Fruit fly (Drosophila melanogaster) S2 (cell line): ENCODE data around the gene sbr.

Experiments
- CG8478 ChIP-seq: fragments of >200 bp; optimal IDR thresholded peaks from 2 replicates; lab custom pipeline; 2018
- CTCF ChIP-seq, 2 experiments: fragments of >200 bp; optimal IDR thresholded peaks; 2 replicates each; lab custom pipeline; 2018

Gene sbr

DNA sequence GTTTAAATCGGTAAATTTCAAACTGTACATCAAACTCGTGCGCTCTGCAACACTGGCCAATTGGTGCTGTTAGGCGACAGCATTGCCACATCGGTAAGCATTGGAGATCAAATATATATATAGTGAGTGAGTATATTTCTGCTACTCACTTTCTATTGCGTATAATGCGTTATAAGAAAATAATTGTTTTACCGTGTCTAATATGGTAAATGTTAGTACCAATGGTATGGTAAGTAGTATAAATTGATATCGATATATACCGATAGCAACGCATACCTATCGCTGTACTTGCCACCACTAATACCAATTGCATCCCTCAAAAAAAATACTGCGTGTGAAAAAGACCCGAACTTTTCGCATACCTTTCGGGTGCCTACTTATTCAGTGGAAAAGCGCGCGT lies 10.5 kb upstream of the sbr start, which contains the start of the genes sofe and CG2186:
sofe (minus strand) TSS at position 38 of the 400 bp plus-strand sequence.
CG2186 (plus strand) TSS at position 280 of the 400 bp plus-strand sequence.
- TF ChIP-seq CTCF (optimal IDR thresholded peaks at IDR 0.05; lab: Kevin White, UChicago) (peak in 1 of 2 experiments; percentile 23), CG8478 (lab: Kevin White, UChicago) (no peak)

DNA sequence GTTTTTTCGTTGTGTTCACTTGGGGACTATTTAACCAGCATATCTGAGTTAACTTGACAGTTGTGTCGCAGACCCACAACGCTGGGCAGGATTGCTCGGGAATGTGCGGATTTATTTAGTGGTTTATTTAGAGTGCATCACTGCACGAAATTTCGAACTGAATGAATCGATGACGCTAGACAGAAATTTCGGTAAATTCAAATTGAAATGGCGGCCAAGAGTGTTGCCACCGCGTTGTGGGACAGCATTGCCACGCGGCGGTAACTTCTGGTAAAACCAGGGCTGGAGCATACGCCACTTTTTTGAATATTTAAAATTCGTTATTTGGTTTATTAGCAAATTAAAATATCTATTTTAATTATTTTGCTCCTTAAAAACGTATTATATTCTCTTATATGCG lies 7.8 kb upstream of the sbr start, which contains the start of gene feo:
feo (minus strand) TSS at position 184 of the 400 bp plus-strand sequence.
- TF ChIP-seq CG8478 (lab: Kevin White, UChicago): no peak
- peak in 1 of 2 experiments; percentile 25 for TF ChIP-seq CTCF (optimal IDR thresholded peaks at IDR 0.05; lab: Kevin White, UChicago)

DNA sequence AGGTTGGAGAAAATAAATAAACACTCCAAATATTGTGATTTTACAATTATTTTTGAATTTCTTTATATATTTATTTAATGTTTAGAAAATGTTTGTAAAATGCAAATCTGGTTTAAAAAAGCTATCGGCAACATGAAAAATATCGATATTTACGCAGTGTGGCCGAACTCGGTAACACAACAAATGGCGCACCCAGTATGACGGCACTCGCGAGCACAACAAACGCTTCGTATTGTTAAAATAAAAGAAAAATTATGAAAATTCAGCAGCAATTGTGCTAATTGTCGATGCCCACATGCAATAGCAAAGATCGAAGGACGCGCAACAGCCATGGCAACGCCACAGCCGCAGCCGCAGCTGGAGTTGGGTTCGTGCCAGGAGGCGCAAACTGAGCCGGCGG lies 1.7 kb upstream of the sbr start, which contains the start of gene CG2202:
CG2202 (plus strand) TSS at position 193 of the 400 bp plus-strand sequence.
- TF ChIP-seq CG8478 (lab: Kevin White, UChicago) (no peak), CTCF (optimal IDR thresholded peaks at IDR 0.05; lab: Kevin White, UChicago) (no peak)

DNA sequence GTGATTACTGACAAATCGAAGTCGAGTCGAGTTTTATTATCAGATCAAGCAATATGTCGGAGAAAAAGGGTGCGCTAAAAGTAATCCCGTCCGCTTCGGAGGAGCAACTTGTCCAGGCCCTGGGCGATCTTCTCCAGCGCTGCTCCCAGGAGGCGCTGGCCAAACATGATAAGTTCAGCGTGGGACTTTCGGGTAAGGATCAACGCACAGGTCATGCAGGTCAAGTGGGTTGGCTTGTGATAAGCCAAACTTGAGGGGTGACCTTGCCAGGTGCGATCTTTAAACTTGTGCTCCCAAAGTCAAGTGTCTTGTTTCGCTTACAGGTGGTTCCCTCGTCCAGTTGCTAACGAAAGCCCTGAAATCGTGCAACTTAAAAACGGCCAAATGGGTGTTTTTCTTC lies 555 bp upstream of the sbr start:
- TF ChIP-seq CG8478 (lab: Kevin White, UChicago) (no peak), CTCF (optimal IDR thresholded peaks at IDR 0.05; lab: Kevin White, UChicago) (no peak)

DNA sequence GAGAGGGAATG lies 349 bp upstream of the sbr start, which contains the start of gene Pgls:
Pgls (plus strand) TSS at position 3 of the 11 bp plus-strand sequence.
- TF ChIP-seq CTCF (optimal IDR thresholded peaks at IDR 0.05; lab: Kevin White, UChicago) (no peak), CG8478 (lab: Kevin White, UChicago) (no peak)

DNA sequence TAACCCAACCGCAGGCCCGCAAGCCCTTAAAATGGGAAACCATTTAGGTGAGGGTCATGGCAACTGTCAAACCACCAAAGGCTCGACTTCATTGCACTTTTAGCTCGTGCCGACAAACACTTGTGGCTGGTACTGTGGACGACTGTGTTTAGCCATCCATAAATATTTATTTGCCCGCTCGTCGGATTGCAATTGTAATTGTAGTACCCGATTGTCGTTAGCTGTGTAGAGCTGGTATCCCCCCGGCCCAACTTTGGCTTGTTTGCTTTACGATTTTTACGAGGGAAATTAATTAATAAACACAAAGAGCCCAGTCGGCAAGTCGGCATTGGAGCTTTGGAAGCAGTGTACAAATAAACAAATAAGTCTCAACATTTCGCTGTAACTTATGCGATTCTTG lies 1.6 kb downstream of the sbr start:
- no peak for TF ChIP-seq CG8478 (lab: Kevin White, UChicago)
- TF ChIP-seq CTCF (optimal IDR thresholded peaks at IDR 0.05; lab: Kevin White, UChicago): no peak

DNA sequence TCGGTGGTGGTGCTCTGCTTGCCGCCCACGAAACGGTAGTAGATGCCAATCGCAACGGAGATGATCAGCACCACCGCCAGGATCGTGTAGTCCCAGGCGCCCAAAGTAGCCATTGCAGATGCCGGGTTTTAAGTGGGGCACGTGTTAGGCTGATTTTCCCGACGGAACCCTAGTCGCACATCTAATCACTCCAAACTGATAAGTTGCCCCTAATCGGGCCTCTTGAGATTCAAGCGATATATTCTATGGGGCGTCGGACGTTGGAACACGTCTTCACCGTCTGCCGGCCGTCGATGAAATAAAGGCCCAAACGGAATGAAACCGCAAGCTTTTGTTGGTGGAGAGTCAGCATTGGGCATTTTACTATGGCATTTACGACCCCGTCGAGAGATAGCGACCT lies 2.1 kb downstream of the sbr start, which contains the start of gene CG32669:
CG32669 (minus strand) TSS at position 275 of the 400 bp plus-strand sequence.
- TF ChIP-seq CTCF (optimal IDR thresholded peaks at IDR 0.05; lab: Kevin White, UChicago) (no peak), CG8478 (lab: Kevin White, UChicago) (no peak)

DNA sequence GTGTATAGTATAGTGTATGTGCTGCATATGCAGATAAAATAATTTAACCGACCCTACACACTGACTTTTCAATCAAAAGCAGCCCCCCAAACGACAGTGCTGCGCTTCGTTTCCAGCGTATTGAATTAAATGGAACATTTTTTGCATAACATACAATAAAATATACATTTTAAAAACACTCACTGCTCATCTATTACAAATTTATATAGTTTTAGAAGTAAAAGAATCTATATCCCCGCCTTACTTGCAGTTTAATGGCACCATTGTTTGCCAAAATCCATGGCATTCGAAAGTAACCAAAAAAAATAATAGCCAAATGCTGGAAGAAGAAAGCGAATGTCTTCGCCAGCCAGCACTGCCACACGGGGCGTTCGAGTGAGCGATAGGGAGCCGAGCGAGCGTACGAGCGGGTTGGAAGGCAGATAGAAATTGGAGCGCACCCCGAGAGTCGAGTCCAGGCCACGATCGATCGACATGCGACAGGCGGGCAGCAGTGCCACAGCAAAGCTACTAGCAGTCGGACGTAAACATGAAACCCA lies 5.1 kb downstream of the sbr start, which contains the start of gene CG15209:
CG15209 (plus strand) TSS at position 489 of the 539 bp plus-strand sequence.
- TF ChIP-seq CTCF (optimal IDR thresholded peaks at IDR 0.05; lab: Kevin White, UChicago): no peak
- TF ChIP-seq CG8478 (lab: Kevin White, UChicago): no peak

DNA sequence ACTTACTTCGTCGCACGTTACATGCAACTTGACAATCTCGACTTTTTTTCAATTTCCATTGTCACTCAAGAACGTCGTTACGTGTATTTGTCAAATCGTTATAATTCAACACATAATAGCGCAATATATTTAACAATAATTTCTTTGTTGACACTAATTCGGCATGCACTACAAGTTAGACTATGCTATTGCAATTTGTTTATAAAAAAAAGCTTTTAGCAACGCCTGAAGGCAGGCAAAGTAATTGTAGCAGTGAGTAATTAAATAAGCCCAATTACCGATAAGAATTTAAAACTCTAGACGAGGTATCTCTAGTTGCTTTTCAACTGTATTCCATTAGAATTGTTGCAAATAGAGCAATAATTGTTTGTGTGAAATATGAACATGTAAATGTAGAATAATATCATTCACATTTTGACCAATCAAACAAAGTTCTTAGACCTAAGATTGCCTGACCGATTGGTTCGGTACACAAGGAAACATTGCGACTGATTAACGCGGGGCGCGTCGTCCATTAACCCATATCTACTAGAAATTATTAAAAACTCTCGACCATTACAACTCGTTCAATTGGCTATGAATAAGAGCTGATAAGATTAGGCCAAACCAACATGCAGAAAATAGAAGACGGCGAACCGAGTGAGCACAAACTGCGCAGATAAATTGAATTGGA lies 5.9 kb downstream of the sbr start:
- no peak for TF ChIP-seq CTCF (optimal IDR thresholded peaks at IDR 0.05; lab: Kevin White, UChicago)
- no peak for TF ChIP-seq CG8478 (lab: Kevin White, UChicago)

DNA sequence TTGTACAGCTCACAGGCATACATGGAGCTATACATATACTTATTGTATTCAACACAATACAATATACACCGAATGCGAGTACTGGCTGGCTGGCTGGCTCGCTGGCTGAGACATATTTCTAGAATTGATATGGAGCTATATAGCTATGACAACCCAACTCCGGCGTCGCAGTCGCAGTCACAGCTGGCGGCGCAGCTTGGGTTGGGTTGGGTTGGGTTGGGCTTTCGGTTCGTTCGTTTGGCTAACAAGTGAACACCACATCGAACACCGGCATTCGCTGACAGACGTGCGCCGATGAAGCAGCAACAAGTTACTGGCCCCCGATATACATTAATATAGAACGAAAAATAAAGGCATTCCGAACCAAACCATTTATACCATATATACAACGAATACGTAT lies 7.9 kb downstream of the sbr start, which contains the start of gene CG15210:
CG15210 (plus strand) TSS at position 269 of the 400 bp plus-strand sequence.
- TF ChIP-seq CTCF (optimal IDR thresholded peaks at IDR 0.05; lab: Kevin White, UChicago): no peak
- no peak for TF ChIP-seq CG8478 (lab: Kevin White, UChicago)

DNA sequence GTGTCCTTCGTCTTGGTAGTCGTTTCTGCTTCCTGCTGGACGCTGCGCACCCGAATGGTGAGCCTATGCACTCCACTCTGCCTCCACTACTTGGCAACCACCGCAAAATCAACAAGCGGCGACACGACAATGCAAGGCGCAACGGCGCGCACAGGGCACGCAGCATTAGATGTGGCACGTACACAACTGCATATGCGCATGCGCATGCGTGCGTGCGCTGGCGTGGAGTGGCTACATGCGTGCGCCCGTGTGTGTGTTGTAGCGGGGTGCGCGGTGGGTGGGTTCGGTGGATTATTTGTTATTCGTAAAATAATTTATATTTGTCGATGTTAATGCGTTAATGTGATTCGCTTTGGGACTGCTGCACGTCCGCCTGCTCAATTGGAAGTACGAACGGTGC lies 11.3 kb downstream of the sbr start:
- TF ChIP-seq CG8478 (lab: Kevin White, UChicago) (no peak), CTCF (optimal IDR thresholded peaks at IDR 0.05; lab: Kevin White, UChicago) (no peak)

DNA sequence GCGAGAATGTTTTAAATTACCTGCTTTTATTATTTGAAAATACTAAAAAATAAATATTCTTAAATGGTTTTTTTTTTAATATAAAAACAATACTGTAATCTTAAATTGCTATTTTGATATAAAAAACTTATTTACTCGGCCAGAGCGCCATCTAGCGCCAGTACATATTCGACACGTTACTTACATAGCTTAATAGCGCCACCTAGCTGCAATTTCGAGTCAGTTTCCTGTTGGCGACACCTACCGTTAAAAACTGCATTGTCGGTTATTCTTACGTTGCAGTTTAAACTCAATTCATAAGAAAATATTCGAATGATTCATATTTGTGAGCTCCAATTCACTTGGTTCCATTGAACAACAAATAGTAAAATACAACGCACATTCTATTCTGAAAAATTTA lies 14.5 kb downstream of the sbr start:
- TF ChIP-seq CTCF (optimal IDR thresholded peaks at IDR 0.05; lab: Kevin White, UChicago) (peak; percentile 94 to 98), CG8478 (lab: Kevin White, UChicago) (no peak)

DNA sequence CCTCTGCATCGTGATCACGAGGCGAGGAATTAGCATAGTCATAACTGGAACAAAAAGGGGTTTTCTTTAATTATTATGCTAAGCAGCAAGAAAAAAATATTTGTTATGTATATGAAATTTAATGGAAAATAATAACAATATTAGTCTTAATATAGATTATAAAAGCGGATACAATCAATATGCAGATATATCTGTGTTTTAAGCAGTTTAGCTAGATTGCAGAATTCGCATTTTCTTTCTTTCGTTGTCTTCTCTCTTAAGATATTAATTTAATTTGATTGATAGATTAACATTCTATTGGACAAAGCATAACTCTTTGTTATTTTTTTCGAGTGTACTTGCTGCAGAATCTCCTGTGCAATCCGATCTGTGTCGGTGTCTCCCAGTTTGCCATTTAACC lies 19.6 kb downstream of the sbr start:
- no peak for TF ChIP-seq CTCF (optimal IDR thresholded peaks at IDR 0.05; lab: Kevin White, UChicago)
- TF ChIP-seq CG8478 (lab: Kevin White, UChicago): no peak

DNA sequence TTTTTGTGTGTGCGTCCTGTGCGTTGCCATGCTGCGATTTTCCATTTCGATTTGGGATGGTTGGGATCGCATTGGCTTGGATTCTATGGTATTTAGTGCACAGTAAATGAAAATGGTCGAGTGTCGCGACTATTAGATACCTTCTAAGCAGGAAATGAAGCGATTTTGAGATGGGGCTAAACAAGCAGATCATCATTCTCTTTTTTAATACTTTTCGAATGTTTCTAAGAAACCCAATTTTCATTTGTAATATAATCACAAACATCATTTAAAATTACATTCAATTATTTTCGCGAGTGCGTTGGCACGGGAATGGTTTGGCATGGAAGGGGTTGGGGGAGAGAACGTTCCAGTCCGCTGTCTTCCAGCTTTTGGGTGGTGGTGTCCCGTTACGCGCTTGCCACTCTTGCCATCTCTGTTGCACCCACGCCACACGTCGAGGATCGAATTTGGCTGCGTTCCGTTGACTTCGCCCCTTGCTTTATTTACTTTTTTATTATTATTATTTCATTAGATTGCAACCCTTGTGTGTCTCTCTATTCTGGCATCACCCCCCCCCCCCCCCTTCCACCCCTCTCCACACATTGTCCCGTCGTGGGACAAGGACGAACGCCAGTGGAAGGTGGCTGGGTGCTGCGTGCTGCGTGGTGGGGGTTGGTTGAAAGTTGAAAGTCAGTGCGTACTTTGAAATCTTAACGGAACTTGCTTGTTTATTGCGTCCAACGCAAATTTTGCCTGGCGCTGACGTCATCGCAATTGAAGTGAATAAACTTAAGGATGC lies 21.4 kb downstream of the sbr start:
- TF ChIP-seq CG8478 (lab: Kevin White, UChicago) (no peak), CTCF (optimal IDR thresholded peaks at IDR 0.05; lab: Kevin White, UChicago) (no peak)

DNA sequence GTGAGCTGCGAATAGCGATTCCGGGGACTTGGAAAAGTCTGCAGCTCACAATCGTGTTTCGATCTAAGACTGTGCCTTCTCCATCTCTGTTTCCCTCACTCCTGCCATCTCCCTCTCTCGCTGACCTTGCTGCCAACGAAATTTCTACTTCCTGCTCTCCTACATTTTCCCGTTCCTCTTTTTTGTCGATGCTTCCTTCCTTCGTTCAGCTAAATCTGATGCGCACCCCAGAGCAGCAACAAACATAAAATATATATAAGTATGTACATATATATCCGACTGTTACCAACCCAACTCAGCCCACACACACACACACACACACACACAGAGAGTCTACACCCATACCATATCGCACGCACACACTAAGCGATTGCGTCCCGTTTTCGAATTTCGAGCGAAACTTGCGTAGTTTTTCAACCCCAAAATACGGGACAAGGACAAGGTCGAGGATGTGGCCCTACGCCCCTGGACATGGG lies 22.6 kb downstream of the sbr start, which contains the start of gene Imp:
Imp (minus strand) TSS at position 51 of the 476 bp plus-strand sequence.
- TF ChIP-seq CTCF (optimal IDR thresholded peaks at IDR 0.05; lab: Kevin White, UChicago): no peak
- no peak for TF ChIP-seq CG8478 (lab: Kevin White, UChicago)
